Worm (Caenorhabditis elegans): ENCODE results near the gene chil-22.

DNA sequence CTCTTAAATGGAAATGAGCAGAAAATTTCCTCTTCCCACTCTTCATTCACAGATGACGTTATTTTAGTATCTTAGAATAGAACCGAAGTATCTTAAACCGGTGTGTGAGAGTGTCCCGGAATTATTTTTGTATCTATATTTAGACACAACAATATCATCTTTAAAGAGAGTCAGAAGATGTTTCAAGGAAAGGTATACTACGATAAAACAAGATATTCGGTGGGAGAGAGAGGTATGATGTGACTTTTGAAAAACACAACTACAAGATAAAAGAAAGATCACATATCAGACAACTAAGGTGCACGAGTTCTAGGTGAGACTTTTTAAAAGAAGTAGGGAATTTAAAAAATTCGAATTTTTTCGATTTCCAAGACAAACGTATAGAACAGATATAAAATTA is 24.6 kb upstream of the chil-22 start:
- TF ChIP-seq ztf-23 (GFP tag; IDR thresholded peaks at IDR 0.05) (no peak), ztf-29 (GFP tag; IDR thresholded peaks at IDR 0.05) (no peak), tab-1 (GFP tag; IDR thresholded peaks at IDR 0.05) (no peak), cog-1 (tag; optimal IDR thresholded peaks at IDR 0.05) (no peak), med-1 (GFP tag; optimal IDR thresholded peaks at IDR 0.05; ENCODE audit: insufficient read depth) (no peak), flt-1 (GFP tag; IDR thresholded peaks at IDR 0.05) (no peak), ref-1 (GFP tag; conservative IDR thresholded peaks at IDR 0.05) (no peak), T22C8.4 (GFP tag; IDR thresholded peaks at IDR 0.05) (no peak), klf-2 (GFP tag; conservative IDR thresholded peaks at IDR 0.05) (no peak)
